Worm (Caenorhabditis elegans) whole organism, mixed stage, embryonic: ENCODE data around the gene mans-3.

Source experiments
- ham-2 ChIP-seq: fragments of 200-800 bp; sonication (Bioruptor generic); optimal IDR thresholded peaks from 2 replicates; lab custom pipeline; 2018; ENCODE audit warnings: mild to moderate bottlenecking, missing genetic modification characterization, missing compliant biosample characterization
- lsy-2 ChIP-seq: fragments of 150-350 bp; optimal IDR thresholded peaks from 2 replicates; lab custom pipeline; 2014; ENCODE audit warnings: missing biosample characterization, missing genetic modification characterization
- nhr-12 ChIP-seq: fragments of 150-350 bp; optimal IDR thresholded peaks from 2 replicates; lab custom pipeline; 2014; ENCODE audit warnings: missing biosample characterization, missing genetic modification characterization
- nhr-2 ChIP-seq: fragments of 150-350 bp; optimal IDR thresholded peaks from 2 replicates; lab custom pipeline; 2014; ENCODE audit warnings: missing biosample characterization, missing genetic modification characterization
- nhr-76 ChIP-seq: sonication (generic microtip); optimal IDR thresholded peaks from 2 replicates; lab custom pipeline; 2017; ENCODE audit warnings: missing biosample characterization, missing genetic modification characterization
- sem-2 ChIP-seq: fragments of 200-800 bp; sonication (Bioruptor generic); optimal IDR thresholded peaks from 2 replicates; lab custom pipeline; 2018; ENCODE audit warnings: mild to moderate bottlenecking, missing genetic modification characterization, missing compliant biosample characterization
- snpc-4 ChIP-seq: fragments of 150-350 bp; optimal IDR thresholded peaks from 2 replicates; lab custom pipeline; 2014; ENCODE audit warnings: missing biosample characterization, missing genetic modification characterization
- unc-39 ChIP-seq: fragments of 150-350 bp; optimal IDR thresholded peaks from 2 replicates; lab custom pipeline; 2014; ENCODE audit warnings: missing biosample characterization, missing genetic modification characterization
- ztf-11 ChIP-seq: fragments of 150-350 bp; optimal IDR thresholded peaks from 2 replicates; lab custom pipeline; 2014; ENCODE audit warnings: missing biosample characterization, missing genetic modification characterization

DNA sequence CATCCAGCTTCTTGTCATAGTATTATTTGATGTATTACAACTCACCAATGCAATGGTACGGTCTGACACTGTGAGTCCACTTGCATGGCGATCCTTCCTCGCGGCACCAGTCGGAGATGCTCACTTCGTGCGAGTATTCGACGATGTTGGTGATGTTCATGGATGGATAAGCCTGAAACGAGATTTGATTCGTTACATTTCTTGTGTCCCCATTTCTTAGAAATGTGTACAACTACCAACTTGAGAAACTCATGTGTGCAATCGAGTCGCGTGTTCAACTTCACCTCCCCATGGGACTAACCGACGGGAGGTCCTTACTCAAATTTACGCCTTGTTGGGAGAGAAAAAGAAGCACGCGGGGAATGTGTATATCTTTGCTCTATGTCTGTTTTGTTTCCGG lies 49.7 kb upstream of the mans-3 start:
- TF ChIP-seq nhr-12 (no peak), sem-2 (no peak), ham-2 (GFP tag; lab: Kevin White, UChicago) (no peak), nhr-76 (tag; lab: Kevin White, UChicago) (no peak), unc-39 (tag; lab: Kevin White, UChicago) (no peak), snpc-4 (tag; lab: Kevin White, UChicago) (no peak), ztf-11 (tag; lab: Kevin White, UChicago) (no peak), lsy-2 (tag; lab: Kevin White, UChicago) (no peak), nhr-2 (tag; lab: Kevin White, UChicago) (no peak)
